Worm (Caenorhabditis elegans) whole organism, young adult: ENCODE data around the gene ntl-9.

Experiments used
- D2030.7 ChIP-seq: fragments of 200-800 bp; sonication (Bioruptor generic); IDR thresholded peaks from 2 replicates; pipeline ENCODE4 v1.3.6; 2022; ENCODE audit warnings: missing genetic modification reagents, missing genetic modification characterization, missing compliant biosample characterization
- F39B2.1 ChIP-seq: fragments of 200-800 bp; sonication (Bioruptor generic); IDR thresholded peaks from 2 replicates; pipeline ENCODE4 v1.3.6; 2022; ENCODE audit warnings: missing genetic modification reagents, missing genetic modification characterization, missing compliant biosample characterization
- Y53F4B.3 ChIP-seq: fragments of 200-800 bp; sonication (Bioruptor generic); IDR thresholded peaks from 2 replicates; pipeline ENCODE4 v1.3.6; 2022; ENCODE audit warnings: missing genetic modification reagents, missing genetic modification characterization, missing compliant biosample characterization
- Y53G8AR.9 ChIP-seq: fragments of 200-800 bp; sonication (Bioruptor generic); conservative IDR thresholded peaks from 2 replicates; pipeline ENCODE4 v1.3.6; 2022; ENCODE audit warnings: missing genetic modification reagents, missing genetic modification characterization, missing compliant biosample characterization
- Y67H2A.10 ChIP-seq: fragments of 200-800 bp; sonication (Bioruptor generic); conservative IDR thresholded peaks from 2 replicates; pipeline ENCODE4 v1.3.6; 2022; ENCODE audit warnings: missing genetic modification reagents, missing genetic modification characterization, missing compliant biosample characterization
- attf-3 ChIP-seq: fragments of 200-800 bp; sonication (Bioruptor generic); conservative IDR thresholded peaks from 2 replicates; pipeline ENCODE4 v1.3.6; 2022; ENCODE audit warnings: missing genetic modification reagents, missing genetic modification characterization, missing compliant biosample characterization
- cebp-1 ChIP-seq, 2 experiments: fragments of 200-800 bp in 1 of 2; sonication (Bioruptor generic) in 1 of 2; sonication (generic microtip) in 1 of 2; IDR thresholded peaks in 1 of 2; optimal IDR thresholded peaks in 1 of 2; 2 replicates each; pipeline versions ENCODE4 v1.3.6 to Lab custom; 2017 to 2022; ENCODE audit warnings: missing compliant biosample characterization in 2 of 2, missing genetic modification characterization in 2 of 2, mild to moderate bottlenecking in 1 of 2, missing genetic modification reagents in 1 of 2, moderate library complexity in 1 of 2
- ceh-27 ChIP-seq: fragments of 200-800 bp; sonication (Bioruptor generic); optimal IDR thresholded peaks from 2 replicates; lab custom pipeline; 2018; ENCODE audit warnings: mild to moderate bottlenecking, missing genetic modification characterization, moderate library complexity, missing compliant biosample characterization
- ceh-40 ChIP-seq: fragments of 200-800 bp; sonication (Bioruptor generic); IDR thresholded peaks from 2 replicates; pipeline ENCODE4 v1.3.6; 2022; ENCODE audit warnings: missing genetic modification characterization, missing compliant biosample characterization
- ceh-91 ChIP-seq: fragments of 200-800 bp; sonication (Bioruptor generic); IDR thresholded peaks from 2 replicates; pipeline ENCODE4 v1.3.6; 2022; ENCODE audit warnings: missing genetic modification reagents, missing genetic modification characterization, missing compliant biosample characterization
- dox-1 ChIP-seq: fragments of 200-800 bp; sonication (Bioruptor generic); IDR thresholded peaks from 2 replicates; pipeline ENCODE4 v1.3.6; 2022; ENCODE audit warnings: missing genetic modification reagents, missing genetic modification characterization, missing compliant biosample characterization
- efl-1 ChIP-seq: fragments of 150-350 bp; optimal IDR thresholded peaks from 2 replicates; lab custom pipeline; 2014; ENCODE audit warnings: missing biosample characterization, missing genetic modification reagents, missing genetic modification characterization
- egl-18 ChIP-seq: fragments of 200-800 bp; sonication (Bioruptor generic); IDR thresholded peaks from 2 replicates; pipeline ENCODE4 v1.3.6; 2022; ENCODE audit warnings: missing genetic modification reagents, missing genetic modification characterization, missing compliant biosample characterization
- egrh-3 ChIP-seq: fragments of 200-800 bp; sonication (Bioruptor generic); IDR thresholded peaks from 2 replicates; pipeline ENCODE4 v1.3.6; 2022; ENCODE audit warnings: missing genetic modification reagents, missing genetic modification characterization, missing compliant biosample characterization
- gei-17 ChIP-seq: fragments of 200-800 bp; sonication (Bioruptor generic); optimal IDR thresholded peaks from 2 replicates; lab custom pipeline; 2018; ENCODE audit warnings: mild to moderate bottlenecking, missing genetic modification characterization, missing compliant biosample characterization
- him-1 ChIP-seq: sonication (generic microtip); optimal IDR thresholded peaks from 2 replicates; lab custom pipeline; 2016; ENCODE audit warnings: missing genotype, missing genetic modification reagents, missing genetic modification characterization, missing compliant biosample characterization
- hlh-26 ChIP-seq: fragments of 200-800 bp; sonication (Bioruptor generic); conservative IDR thresholded peaks from 2 replicates; pipeline ENCODE4 v1.3.6; 2022; ENCODE audit warnings: missing genetic modification reagents, missing genetic modification characterization, missing compliant biosample characterization
- hmg-20 ChIP-seq: fragments of 200-800 bp; sonication (Bioruptor generic); IDR thresholded peaks from 2 replicates; pipeline ENCODE4 v1.3.6; 2022; ENCODE audit warnings: missing genetic modification reagents, missing genetic modification characterization, missing compliant biosample characterization
- hrde-1 ChIP-seq: sonication (generic microtip); optimal IDR thresholded peaks from 2 replicates; lab custom pipeline; 2016; ENCODE audit warnings: missing genetic modification characterization, mild to moderate bottlenecking, missing compliant biosample characterization, moderate library complexity, missing genotype, missing genetic modification reagents, borderline replicate concordance
- let-607 ChIP-seq, 2 experiments: fragments of 200-800 bp in 1 of 2; sonication (Bioruptor generic) in 1 of 2; sonication (generic microtip) in 1 of 2; optimal IDR thresholded peaks; 2 replicates each; lab custom pipeline; 2016 to 2018; ENCODE audit warnings: mild to moderate bottlenecking in 2 of 2, missing compliant biosample characterization in 2 of 2, missing genetic modification characterization in 2 of 2, moderate library complexity in 2 of 2, missing genotype in 1 of 2
- lin-26 ChIP-seq: fragments of 200-800 bp; sonication (Bioruptor generic); IDR thresholded peaks from 2 replicates; pipeline ENCODE4 v1.3.6; 2022; ENCODE audit warnings: missing genetic modification reagents, missing genetic modification characterization, missing compliant biosample characterization
- lin-54 ChIP-seq: fragments of 200-800 bp; sonication (Bioruptor generic); optimal IDR thresholded peaks from 2 replicates; lab custom pipeline; 2018; ENCODE audit warnings: mild to moderate bottlenecking, missing genetic modification characterization, missing compliant biosample characterization
- lsl-1 ChIP-seq: fragments of 200-800 bp; sonication (Bioruptor generic); optimal IDR thresholded peaks from 2 replicates; lab custom pipeline; 2018; ENCODE audit warnings: mild to moderate bottlenecking, missing genetic modification characterization, moderate library complexity, missing compliant biosample characterization
- madf-3 ChIP-seq: fragments of 200-800 bp; sonication (Bioruptor generic); IDR thresholded peaks from 2 replicates; pipeline ENCODE4 v1.3.6; 2022; ENCODE audit warnings: missing genetic modification reagents, missing genetic modification characterization, missing compliant biosample characterization
- madf-6 ChIP-seq: fragments of 200-800 bp; sonication (Bioruptor generic); IDR thresholded peaks from 2 replicates; pipeline ENCODE4 v1.3.6; 2022; ENCODE audit warnings: missing genetic modification reagents, missing genetic modification characterization, missing compliant biosample characterization
- nfya-2 ChIP-seq: fragments of 200-800 bp; sonication (Bioruptor generic); IDR thresholded peaks from 2 replicates; pipeline ENCODE4 v1.3.6; 2022; ENCODE audit warnings: missing genetic modification reagents, missing genetic modification characterization, missing compliant biosample characterization
- nfyb-1 ChIP-seq: fragments of 200-800 bp; sonication (Bioruptor generic); IDR thresholded peaks from 2 replicates; pipeline ENCODE4 v1.3.6; 2022; ENCODE audit warnings: missing genetic modification reagents, missing genetic modification characterization, missing compliant biosample characterization
- nhr-120 ChIP-seq: fragments of 200-800 bp; sonication (Bioruptor generic); IDR thresholded peaks from 2 replicates; pipeline ENCODE4 v1.3.6; 2022; ENCODE audit warnings: missing genetic modification characterization, missing compliant biosample characterization
- nhr-179 ChIP-seq: sonication (generic microtip); optimal IDR thresholded peaks from 2 replicates; lab custom pipeline; 2016; ENCODE audit warnings: mild to moderate bottlenecking, missing genetic modification characterization, missing compliant biosample characterization
- nhr-27 ChIP-seq: fragments of 200-800 bp; sonication (Bioruptor generic); optimal IDR thresholded peaks from 2 replicates; lab custom pipeline; 2018; ENCODE audit warnings: mild to moderate bottlenecking, missing genetic modification characterization, moderate library complexity, missing compliant biosample characterization
- nhr-80 ChIP-seq: sonication (generic microtip); optimal IDR thresholded peaks from 2 replicates; lab custom pipeline; 2016; ENCODE audit warnings: missing genetic modification characterization, missing compliant biosample characterization
- rec-8 ChIP-seq, 2 experiments: sonication (generic microtip); optimal IDR thresholded peaks; 2 replicates each; lab custom pipeline; 2016; ENCODE audit warnings: mild to moderate bottlenecking in 2 of 2, missing genetic modification characterization in 2 of 2, missing genetic modification reagents in 2 of 2, missing genotype in 2 of 2, missing biosample characterization in 1 of 2, missing compliant biosample characterization in 1 of 2, moderate library complexity in 1 of 2
- repo-1 ChIP-seq: sonication (generic microtip); optimal IDR thresholded peaks from 2 replicates; lab custom pipeline; 2017; ENCODE audit warnings: mild to moderate bottlenecking, missing genetic modification characterization, missing compliant biosample characterization
- sdz-38 ChIP-seq: sonication (generic microtip); optimal IDR thresholded peaks from 2 replicates; lab custom pipeline; 2016; ENCODE audit warnings: missing genotype, missing genetic modification characterization, missing compliant biosample characterization
- tlf-1 ChIP-seq: fragments of 200-800 bp; sonication (Bioruptor generic); optimal IDR thresholded peaks from 2 replicates; lab custom pipeline; 2018; ENCODE audit warnings: mild to moderate bottlenecking, missing genetic modification characterization, missing compliant biosample characterization
- unc-130 ChIP-seq: sonication (generic microtip); optimal IDR thresholded peaks from 2 replicates; lab custom pipeline; 2016; ENCODE audit warnings: missing genetic modification reagents, missing genetic modification characterization, missing compliant biosample characterization
- unc-62 ChIP-seq: fragments of 150-350 bp; optimal IDR thresholded peaks from 2 replicates; lab custom pipeline; 2014; ENCODE audit warnings: missing biosample characterization, missing genetic modification reagents, missing genetic modification characterization
- ztf-18 ChIP-seq: sonication (generic microtip); optimal IDR thresholded peaks from 2 replicates; lab custom pipeline; 2016; ENCODE audit warnings: missing genotype, mild to moderate bottlenecking, missing genetic modification characterization, missing compliant biosample characterization
- ztf-22 ChIP-seq: fragments of 200-800 bp; sonication (Bioruptor generic); optimal IDR thresholded peaks from 2 replicates; lab custom pipeline; 2018; ENCODE audit warnings: mild to moderate bottlenecking, missing genetic modification characterization, moderate library complexity, missing compliant biosample characterization
- ztf-26 ChIP-seq: sonication (generic microtip); optimal IDR thresholded peaks from 2 replicates; lab custom pipeline; 2017; ENCODE audit warnings: missing genetic modification characterization, missing compliant biosample characterization

The ntl-9 gene

DNA sequence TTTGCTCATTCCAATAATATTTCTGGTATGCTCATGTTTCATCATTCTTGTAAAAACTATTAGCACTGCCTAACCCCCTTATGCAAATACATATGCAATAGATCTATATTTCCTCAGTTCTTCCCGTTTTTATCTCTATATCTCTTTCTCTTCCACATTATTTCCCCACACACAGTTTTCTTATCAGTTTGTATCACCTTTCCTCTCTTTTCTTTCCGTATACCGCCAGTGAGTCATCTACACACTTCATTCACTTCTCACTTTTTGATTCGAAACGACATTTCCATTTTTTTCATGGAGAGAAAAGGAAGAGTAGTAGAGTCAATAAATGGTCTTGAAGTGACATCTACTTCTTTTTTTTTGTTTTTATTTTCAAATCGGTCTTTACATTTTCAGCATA, 37.9 kb upstream of the ntl-9 start:
- TF ChIP-seq nhr-80 (tag; lab: Kevin White, UChicago) (peak; percentile 77), cebp-1 (GFP tag; IDR thresholded peaks at IDR 0.05; lab: Robert Waterston, UW) (no peak), cebp-1 (tag; optimal IDR thresholded peaks at IDR 0.05; lab: Kevin White, UChicago) (peak; percentile 6), nhr-120 (no peak), madf-6 (no peak)

DNA sequence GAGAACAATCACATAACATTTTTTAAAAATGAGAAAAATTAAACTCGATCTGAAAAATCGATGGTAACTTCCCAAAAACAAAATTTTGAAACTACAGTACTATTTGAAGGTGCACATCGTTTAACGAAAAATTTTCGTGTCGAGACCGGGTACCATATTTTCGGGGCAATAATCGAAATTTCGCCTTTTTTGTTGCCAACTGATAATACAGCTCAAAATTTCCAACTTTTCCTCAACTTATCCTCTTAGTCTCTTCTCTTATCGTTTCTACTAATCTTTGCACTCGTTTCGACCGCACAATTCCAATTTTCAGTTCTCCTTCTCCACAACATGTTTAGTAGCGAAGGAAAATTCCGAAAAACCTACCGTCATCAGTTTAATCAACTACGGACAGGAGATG, 37.4 kb upstream of the ntl-9 start, which contains the start of gene rom-1:
Gene rom-1 (plus strand): TSS at position 301 of the 400 bp plus-strand sequence.
- no peak for TF ChIP-seq nhr-27 (tag; lab: Kevin White, UChicago)
- TF ChIP-seq gei-17 (GFP tag; lab: Kevin White, UChicago): no peak
- no peak for TF ChIP-seq nfyb-1 (GFP tag; lab: Robert Waterston, UW)
- no peak for TF ChIP-seq Y67H2A.10 (GFP tag; lab: Robert Waterston, UW)
- TF ChIP-seq egrh-3: no peak

DNA sequence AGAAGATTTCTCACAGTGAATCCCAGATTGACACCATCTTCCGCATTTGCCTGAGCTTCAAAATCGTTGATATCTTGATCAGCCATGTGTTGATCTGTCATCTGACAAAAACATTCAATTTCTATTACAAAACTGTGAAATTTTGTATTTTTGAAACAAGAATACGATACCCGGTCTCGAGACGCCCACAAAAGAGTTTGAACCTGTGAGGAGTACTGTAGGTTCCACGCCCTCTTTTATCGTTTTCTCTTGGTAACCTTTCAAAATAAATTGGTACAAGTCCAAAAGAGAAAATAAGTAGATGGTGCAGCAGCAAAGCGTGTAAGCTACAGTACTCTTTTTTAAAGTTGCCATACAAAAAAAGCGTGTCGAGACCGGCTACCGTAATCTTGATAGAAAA, 34.4 kb upstream of the ntl-9 start, which contains the start of gene F26F4.12:
Gene F26F4.12 (minus strand): TSS at position 101 of the 400 bp plus-strand sequence.
- TF ChIP-seq hlh-26 (no peak), sdz-38 (tag; lab: Kevin White, UChicago) (no peak), tlf-1 (no peak), egl-18 (GFP tag; lab: Robert Waterston, UW) (no peak), Y53G8AR.9 (no peak), cebp-1 (GFP tag; IDR thresholded peaks at IDR 0.05; lab: Robert Waterston, UW) (no peak), cebp-1 (tag; optimal IDR thresholded peaks at IDR 0.05; lab: Kevin White, UChicago) (no peak), nhr-179 (no peak), repo-1 (tag; lab: Kevin White, UChicago) (no peak), ztf-22 (GFP tag; lab: Kevin White, UChicago) (no peak), ceh-91 (no peak), nfya-2 (GFP tag; lab: Robert Waterston, UW) (no peak), efl-1 (GFP tag; lab: Kevin White, UChicago) (no peak)

ce11 chrIII:4910956-4911355, 33.4 kb upstream of the ntl-9 start, which contains the start of gene F26F4.2:
F26F4.2 (plus strand) TSS chrIII:4911256.
- TF ChIP-seq dox-1: no peak

- no peak for TF ChIP-seq unc-62 (GFP tag; lab: Kevin White, UChicago)
- no peak for TF ChIP-seq cebp-1 (GFP tag; IDR thresholded peaks at IDR 0.05; lab: Robert Waterston, UW)
- TF ChIP-seq cebp-1 (tag; optimal IDR thresholded peaks at IDR 0.05; lab: Kevin White, UChicago): peak; percentile 24
- TF ChIP-seq unc-130 (GFP tag; lab: Kevin White, UChicago): peak; percentile 53
- TF ChIP-seq ztf-26 (tag; lab: Kevin White, UChicago): no peak
- TF ChIP-seq tlf-1: no peak
- TF ChIP-seq attf-3: no peak
- no peak for TF ChIP-seq hrde-1 (tag; lab: Kevin White, UChicago)
- no peak for TF ChIP-seq hmg-20 (GFP tag; lab: Robert Waterston, UW)
- no peak for TF ChIP-seq nhr-120
- peak; percentile 61 for TF ChIP-seq ceh-27
- peak in 1 of 2 experiments; percentile 60 for TF ChIP-seq let-607 (tag; optimal IDR thresholded peaks at IDR 0.05; lab: Kevin White, UChicago)
- TF ChIP-seq nfyb-1 (GFP tag; lab: Robert Waterston, UW): no peak
- TF ChIP-seq ceh-40: 0 out of 2 replicates have a peak, but pooled peaks have one; percentile 10
- TF ChIP-seq Y53F4B.3 (GFP tag; lab: Robert Waterston, UW): no peak
- peak; percentile 8 for TF ChIP-seq ztf-18 (tag; lab: Kevin White, UChicago)
- peak; percentile 3 for TF ChIP-seq lin-54 (GFP tag; lab: Kevin White, UChicago)
- TF ChIP-seq D2030.7 (GFP tag; lab: Robert Waterston, UW): peak; percentile 26; the same call in 1 of the 2 replicates
- peak; percentile 54; the same call in 1 of the 2 replicates for TF ChIP-seq dox-1
- peak; percentile 34 for TF ChIP-seq lsl-1 (GFP tag; lab: Kevin White, UChicago)
- no peak for TF ChIP-seq lin-26 (GFP tag; lab: Robert Waterston, UW)
- peak; percentile 44 for TF ChIP-seq him-1 (tag; lab: Kevin White, UChicago)
- TF ChIP-seq madf-3: no peak
- no peak for TF ChIP-seq F39B2.1 (GFP tag; lab: Robert Waterston, UW)
- TF ChIP-seq rec-8 (tag; optimal IDR thresholded peaks at IDR 0.05; lab: Kevin White, UChicago): peak in 1 of 2 experiments; percentile 53
Measured at ce11 chrIII:4912317-4912716, 32.0 kb upstream of the ntl-9 start, which contains the start of the genes F26F4.9 and cee-1. F26F4.9 (minus strand) TSS chrIII:4912521. cee-1 (plus strand) TSS chrIII:4912699.
